Worm (Caenorhabditis elegans) whole organism, L4/young adult: ENCODE results near the gene F46F5.14.

Experiments
- W03F9.2 ChIP-seq: fragments of 150-350 bp; optimal IDR thresholded peaks from 2 replicates; lab custom pipeline; 2014; ENCODE audit warnings: missing biosample characterization, missing genetic modification characterization
- him-1 ChIP-seq: sonication (generic microtip); optimal IDR thresholded peaks from 2 replicates; lab custom pipeline; 2016; ENCODE audit warnings: missing genotype, missing genetic modification reagents, missing genetic modification characterization, missing compliant biosample characterization

- TF ChIP-seq W03F9.2 (no peak), him-1 (no peak)
These were observed 30.6 kb upstream of the F46F5.14 start for ce11 chrII:769250-769649.
